Worm (Caenorhabditis elegans): Measurements from ENCODE around the gene gadr-3.

gadr-3 gene

DNA sequence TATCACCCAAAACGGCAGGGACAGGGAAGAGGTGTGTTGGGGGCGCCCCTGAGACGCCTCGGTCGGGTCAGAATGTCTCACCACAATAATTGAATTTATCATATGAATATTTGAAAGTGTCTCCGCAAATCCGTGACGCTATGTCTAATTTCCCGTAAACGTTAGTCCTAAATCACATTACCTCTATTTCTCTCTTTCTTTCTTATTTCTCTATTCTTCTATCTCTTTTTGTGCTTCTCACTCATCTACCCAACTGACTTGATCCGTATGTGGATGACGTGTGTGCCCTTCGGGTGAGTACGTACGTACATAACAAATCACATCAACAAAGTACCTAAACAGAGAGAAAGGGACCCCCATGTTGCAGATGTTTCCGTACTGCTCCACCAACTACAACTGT is 31.6 kb upstream of the gadr-3 start:
- TF ChIP-seq egl-27 (tag; optimal IDR thresholded peaks at IDR 0.05) (no peak), nhr-23 (tag; optimal IDR thresholded peaks at IDR 0.05) (no peak), ztf-11 (tag; optimal IDR thresholded peaks at IDR 0.05) (no peak), lsy-2 (tag; optimal IDR thresholded peaks at IDR 0.05) (no peak), sma-9 (GFP tag; optimal IDR thresholded peaks at IDR 0.05) (peak; percentile 71), sma-9 (tag; optimal IDR thresholded peaks at IDR 0.05) (no peak), lin-11 (tag; optimal IDR thresholded peaks at IDR 0.05) (no peak)

DNA sequence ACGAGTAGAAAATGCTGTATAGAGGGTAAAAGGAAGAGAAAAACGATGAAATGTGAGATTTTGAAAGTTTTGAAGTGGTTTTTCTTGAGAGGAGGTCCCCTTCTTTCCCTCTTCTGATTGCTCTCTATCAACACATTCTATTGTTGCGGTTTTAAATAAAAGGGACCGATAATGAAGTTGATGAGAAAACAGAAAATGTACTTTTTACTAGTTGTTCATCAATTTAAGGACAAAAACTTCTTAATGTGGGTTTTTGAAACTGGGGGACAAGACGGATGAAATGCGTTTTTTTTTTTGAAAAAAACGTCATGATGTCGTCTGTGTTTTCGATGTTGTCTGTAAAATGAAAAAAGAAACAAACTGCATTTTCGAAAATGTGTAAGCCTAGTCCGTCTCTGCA is 31.0 kb upstream of the gadr-3 start:
- no peak for TF ChIP-seq unc-55 (GFP tag; optimal IDR thresholded peaks at IDR 0.05)
- no peak for TF ChIP-seq peb-1 (tag; optimal IDR thresholded peaks at IDR 0.05)
- no peak for TF ChIP-seq elt-1 (tag; optimal IDR thresholded peaks at IDR 0.05)
- TF ChIP-seq nhr-6 (tag; optimal IDR thresholded peaks at IDR 0.05), result no peak
- TF ChIP-seq ztf-4 (tag; optimal IDR thresholded peaks at IDR 0.05), result no peak
- no peak for TF ChIP-seq F13H6.1 (tag; optimal IDR thresholded peaks at IDR 0.05)
- TF ChIP-seq R02D3.7 (tag; optimal IDR thresholded peaks at IDR 0.05), result no peak
- TF ChIP-seq lsy-2 (tag; optimal IDR thresholded peaks at IDR 0.05), result no peak
- no peak for TF ChIP-seq nhr-10 (tag; optimal IDR thresholded peaks at IDR 0.05)
- no peak for TF ChIP-seq unc-62 (GFP tag; optimal IDR thresholded peaks at IDR 0.05)

DNA sequence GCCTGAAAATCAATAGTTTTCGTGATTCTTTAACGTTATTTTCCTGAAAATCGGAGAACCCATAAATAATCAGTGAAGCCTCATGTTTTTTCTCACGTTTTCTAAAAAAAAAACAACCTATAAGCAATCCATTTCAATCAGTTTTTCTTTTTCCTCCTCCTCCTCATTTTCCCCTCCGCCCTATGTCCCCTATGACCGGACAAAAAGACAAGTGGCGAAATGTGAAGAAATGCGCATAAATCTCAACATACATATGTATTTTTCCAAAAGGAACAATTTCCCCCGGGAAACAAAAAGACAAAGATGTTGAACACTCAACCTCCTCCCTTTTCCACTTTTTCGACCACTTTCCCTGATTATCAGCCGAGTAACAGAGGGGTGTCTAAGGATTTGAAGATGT is 29.7 kb upstream of the gadr-3 start:
- TF ChIP-seq snpc-4 (tag; optimal IDR thresholded peaks at IDR 0.05) (no peak), F13H6.1 (tag; optimal IDR thresholded peaks at IDR 0.05) (no peak), Y55F3AM.14 (GFP tag; optimal IDR thresholded peaks at IDR 0.05) (no peak), crh-2 (tag; optimal IDR thresholded peaks at IDR 0.05) (no peak), nhr-25 (tag; optimal IDR thresholded peaks at IDR 0.05) (no peak), ceh-16 (tag; optimal IDR thresholded peaks at IDR 0.05) (no peak), sma-3 (GFP tag; optimal IDR thresholded peaks at IDR 0.05) (no peak), nhr-6 (tag; optimal IDR thresholded peaks at IDR 0.05) (no peak)

DNA sequence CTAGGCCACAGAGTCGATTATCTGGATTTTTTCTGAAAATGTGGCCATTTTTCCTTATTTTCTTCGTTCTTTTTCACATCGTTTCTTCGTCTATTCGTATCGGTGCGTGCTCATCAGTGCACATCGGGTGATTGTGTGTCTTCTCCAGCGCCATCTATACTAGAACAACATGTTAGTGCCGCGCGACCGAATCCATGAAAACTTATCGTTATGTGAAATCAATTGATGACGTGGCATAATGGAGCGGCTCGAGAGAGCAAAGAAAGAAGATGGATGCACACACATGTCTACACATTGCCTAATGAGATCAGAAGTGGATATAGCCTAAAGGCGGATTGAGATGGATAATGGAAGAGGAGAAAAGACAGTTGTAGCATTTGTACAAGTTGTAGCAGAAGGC is 26.5 kb upstream of the gadr-3 start:
- no peak for TF ChIP-seq unc-55 (GFP tag; optimal IDR thresholded peaks at IDR 0.05)
- peak; percentile 35 for TF ChIP-seq crh-2 (tag; optimal IDR thresholded peaks at IDR 0.05)

DNA sequence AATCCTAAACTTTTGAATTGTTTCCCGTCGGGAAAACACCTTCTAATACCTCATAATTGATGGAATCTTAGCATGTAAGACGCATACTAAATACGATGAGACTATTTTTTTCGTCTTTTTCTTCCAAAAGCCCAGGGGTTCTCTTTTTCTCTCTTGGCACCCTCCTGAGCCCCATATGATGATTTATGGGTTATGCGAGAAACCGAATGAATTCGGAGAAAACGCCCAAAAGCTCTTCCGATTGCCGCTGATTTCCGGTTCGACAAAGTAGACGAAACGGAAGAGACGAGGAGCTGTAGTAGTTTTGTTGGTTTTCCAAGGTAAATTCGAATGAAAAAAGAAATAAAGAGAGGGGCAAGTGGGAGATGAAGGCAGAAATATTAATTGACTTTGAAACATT is 25.7 kb upstream of the gadr-3 start:
- no peak for TF ChIP-seq ceh-82 (tag; optimal IDR thresholded peaks at IDR 0.05)
- TF ChIP-seq elt-1 (tag; optimal IDR thresholded peaks at IDR 0.05), result no peak
- peak; percentile 90 for TF ChIP-seq mab-5 (tag; optimal IDR thresholded peaks at IDR 0.05)
- TF ChIP-seq unc-62 (GFP tag; optimal IDR thresholded peaks at IDR 0.05), result no peak
- TF ChIP-seq elt-3 (tag; optimal IDR thresholded peaks at IDR 0.05), result no peak
- no peak for TF ChIP-seq R02D3.7 (tag; optimal IDR thresholded peaks at IDR 0.05)
- no peak for TF ChIP-seq nhr-77 (tag; optimal IDR thresholded peaks at IDR 0.05)
- no peak for TF ChIP-seq nhr-10 (tag; optimal IDR thresholded peaks at IDR 0.05)
- no peak for TF ChIP-seq nhr-129 (tag; optimal IDR thresholded peaks at IDR 0.05)
- TF ChIP-seq lsy-2 (tag; optimal IDR thresholded peaks at IDR 0.05), result no peak
- no peak for TF ChIP-seq mbf-1 (tag; optimal IDR thresholded peaks at IDR 0.05)
- no peak for TF ChIP-seq nhr-237 (tag; optimal IDR thresholded peaks at IDR 0.05)
- TF ChIP-seq unc-55 (GFP tag; optimal IDR thresholded peaks at IDR 0.05), result peak; percentile 53
- no peak for TF ChIP-seq zag-1 (tag; optimal IDR thresholded peaks at IDR 0.05)

DNA sequence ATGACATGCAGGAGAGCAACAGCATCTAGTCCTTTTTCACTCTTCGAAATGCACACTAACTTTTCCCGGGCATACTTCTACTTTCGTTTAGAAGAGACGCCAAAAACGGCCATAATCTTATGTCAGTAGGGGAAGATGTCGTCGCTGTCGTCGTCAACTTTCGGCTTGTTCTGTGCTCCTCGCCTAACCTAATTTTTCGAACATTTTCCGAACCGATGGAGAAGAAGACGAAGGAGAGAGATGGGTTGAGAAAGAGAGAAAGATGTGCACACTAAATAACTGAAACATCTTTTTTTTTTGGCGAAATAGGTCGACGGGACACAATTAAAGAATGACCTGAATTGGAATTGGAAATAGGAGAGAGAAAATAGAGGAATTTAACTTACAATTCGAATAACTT is 24.6 kb upstream of the gadr-3 start:
- TF ChIP-seq blmp-1 (tag; optimal IDR thresholded peaks at IDR 0.05; ENCODE audit: insufficient read depth) (no peak), C34F6.9 (tag; optimal IDR thresholded peaks at IDR 0.05) (peak; percentile 2)

DNA sequence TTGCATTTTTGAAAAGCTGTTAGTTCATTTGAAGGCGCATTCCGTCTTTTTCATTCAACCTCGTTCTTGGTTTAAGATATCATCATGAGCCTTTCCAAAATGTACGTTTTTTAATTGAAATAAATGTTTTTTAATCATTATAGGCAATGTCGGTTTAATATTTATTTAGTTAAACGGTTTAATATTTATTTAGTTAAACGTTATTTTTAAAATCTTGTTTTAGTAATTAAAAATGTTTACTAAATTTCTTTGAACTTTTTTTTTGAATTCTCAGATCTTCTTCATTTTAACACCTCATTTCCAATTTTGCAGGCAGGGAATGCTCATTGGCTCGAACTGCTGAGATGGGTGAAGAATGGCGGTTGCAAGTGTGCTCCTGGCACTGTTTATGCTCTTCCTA is 23.3 kb upstream of the gadr-3 start, which contains the start of gene gar-2:
Gene gar-2, plus strand, starts transcription at position 301 of the 400 bp plus-strand sequence.
- TF ChIP-seq ama-1 (optimal IDR thresholded peaks at IDR 0.05), result no peak
- no peak for TF ChIP-seq nhr-11 (tag; optimal IDR thresholded peaks at IDR 0.05)
- no peak for TF ChIP-seq zag-1 (tag; optimal IDR thresholded peaks at IDR 0.05)
- TF ChIP-seq alr-1 (tag; optimal IDR thresholded peaks at IDR 0.05), result no peak
- TF ChIP-seq ztf-4 (tag; optimal IDR thresholded peaks at IDR 0.05), result no peak
- TF ChIP-seq egl-27 (tag; optimal IDR thresholded peaks at IDR 0.05), result no peak
- no peak for TF ChIP-seq lin-13 (GFP tag; optimal IDR thresholded peaks at IDR 0.05)
- no peak for TF ChIP-seq dmd-4 (tag; optimal IDR thresholded peaks at IDR 0.05)
- no peak for TF ChIP-seq nhr-12 (tag; optimal IDR thresholded peaks at IDR 0.05)

Measured in whole organism, L2 larva.